Worm (Caenorhabditis elegans) whole organism, L4 larva: ENCODE data around the gene fbxc-30.

Experiments
- Y75B8A.6 ChIP-seq: fragments of 200-800 bp; sonication (Bioruptor generic); IDR thresholded peaks from 2 replicates; pipeline ENCODE4 v1.3.6; 2022; ENCODE audit warnings: missing genetic modification reagents, missing genetic modification characterization, missing compliant biosample characterization
- ceh-44 ChIP-seq: fragments of 200-800 bp; sonication (Bioruptor generic); IDR thresholded peaks from 2 replicates; pipeline ENCODE4 v1.3.6; 2022; ENCODE audit warnings: missing genetic modification reagents, missing genetic modification characterization, missing compliant biosample characterization
- daf-16 ChIP-seq, 3 experiments: sonication (generic microtip); optimal IDR thresholded peaks; 2 replicates each; lab custom pipeline; 2016 to 2017; ENCODE audit warnings: missing genetic modification characterization in 3 of 3, missing genetic modification reagents in 3 of 3, mild to moderate bottlenecking in 2 of 3, missing compliant biosample characterization in 2 of 3, missing biosample characterization in 1 of 3, moderate library complexity in 1 of 3
- lin-39 ChIP-seq: fragments of 150-350 bp; optimal IDR thresholded peaks from 2 replicates; lab custom pipeline; 2014; ENCODE audit warnings: missing biosample characterization, missing genetic modification reagents, missing genetic modification characterization
- nhr-10 ChIP-seq: fragments of 150-350 bp; optimal IDR thresholded peaks from 2 replicates; lab custom pipeline; 2014; ENCODE audit warnings: missing biosample characterization, missing genetic modification characterization
- nhr-11 ChIP-seq: fragments of 150-350 bp; optimal IDR thresholded peaks from 2 replicates; lab custom pipeline; 2014; ENCODE audit warnings: missing biosample characterization, missing genetic modification characterization
- skn-1 ChIP-seq: fragments of 150-350 bp; optimal IDR thresholded peaks from 2 replicates; lab custom pipeline; 2014; ENCODE audit warnings: missing biosample characterization, missing genetic modification characterization
- vab-7 ChIP-seq: fragments of 200-800 bp; sonication (Bioruptor generic); IDR thresholded peaks from 2 replicates; pipeline ENCODE4 v1.3.6; 2022; ENCODE audit warnings: missing genetic modification reagents, missing genetic modification characterization, missing compliant biosample characterization
- zip-2 ChIP-seq: fragments of 150-350 bp; optimal IDR thresholded peaks from 2 replicates; lab custom pipeline; 2014; ENCODE audit warnings: missing biosample characterization, missing genetic modification characterization

ce11 chrII:948091-948490 lies 30.7 kb downstream of the fbxc-30 start, which contains the start of gene fbxc-32:
- TF ChIP-seq Y75B8A.6 (GFP tag; lab: Robert Waterston, UW): no peak
- no peak for TF ChIP-seq nhr-10 (tag; lab: Kevin White, UChicago)
- no peak for TF ChIP-seq zip-2 (tag; lab: Kevin White, UChicago)
- TF ChIP-seq ceh-44 (GFP tag; lab: Robert Waterston, UW): no peak
- no peak for TF ChIP-seq lin-39 (tag; lab: Kevin White, UChicago)
- TF ChIP-seq nhr-11 (tag; lab: Kevin White, UChicago): no peak
- TF ChIP-seq daf-16 (GFP tag; optimal IDR thresholded peaks at IDR 0.05; lab: Kevin White, UChicago): no peak
- no peak for TF ChIP-seq daf-16 (tag; optimal IDR thresholded peaks at IDR 0.05; lab: Kevin White, UChicago)
- no peak for TF ChIP-seq skn-1 (tag; lab: Kevin White, UChicago)
- TF ChIP-seq vab-7 (GFP tag; lab: Robert Waterston, UW): no peak
